Fruit fly (Drosophila melanogaster): ENCODE measurements around the gene CG32485.

- peak; percentile 97 for TF ChIP-seq D1 (tag; optimal IDR thresholded peaks at IDR 0.05)
- TF ChIP-seq CG8301 (tag; optimal IDR thresholded peaks at IDR 0.05), result peak; percentile 98
- TF ChIP-seq CG12605 (GFP tag; IDR thresholded peaks at IDR 0.05), result peak; percentile 98
- TF ChIP-seq CG10348 (GFP tag; IDR thresholded peaks at IDR 0.05), result peak; percentile 87
- TF ChIP-seq CG32121 (GFP tag; IDR thresholded peaks at IDR 0.05), result peak; percentile 99
These were observed 31.2 kb downstream of the CG32485 start for dm6 chr3L:3081146-3081872.

Measured in whole organism, pupa.